Worm (Caenorhabditis elegans) whole organism, L2 larva: Measurements from ENCODE around the gene C05E4.15.

Experiments used
- ZK546.5 ChIP-seq: sonication (generic microtip); optimal IDR thresholded peaks from 2 replicates; lab custom pipeline; 2017; ENCODE audit warnings: missing biosample characterization, missing genetic modification characterization
- fos-1 ChIP-seq: fragments of 150-350 bp; optimal IDR thresholded peaks from 2 replicates; lab custom pipeline; 2014; ENCODE audit warnings: missing biosample characterization, missing genetic modification characterization
- nhr-12 ChIP-seq: fragments of 150-350 bp; optimal IDR thresholded peaks from 2 replicates; lab custom pipeline; 2014; ENCODE audit warnings: missing biosample characterization, missing genetic modification characterization
- nhr-77 ChIP-seq: fragments of 150-350 bp; optimal IDR thresholded peaks from 2 replicates; lab custom pipeline; 2014; ENCODE audit warnings: missing biosample characterization, missing genetic modification characterization
- skn-1 ChIP-seq: sonication (generic microtip); optimal IDR thresholded peaks from 2 replicates; lab custom pipeline; 2017; ENCODE audit warnings: missing biosample characterization, missing genetic modification characterization
- unc-62 ChIP-seq: fragments of 150-350 bp; optimal IDR thresholded peaks from 2 replicates; lab custom pipeline; 2014; ENCODE audit warnings: missing biosample characterization, missing genetic modification reagents, missing genetic modification characterization

- peak; percentile 28 for TF ChIP-seq unc-62 (GFP tag; lab: Kevin White, UChicago)
- peak; percentile 22 for TF ChIP-seq fos-1
- TF ChIP-seq nhr-77 (tag; lab: Kevin White, UChicago), result no peak
- TF ChIP-seq nhr-12 (tag; lab: Kevin White, UChicago), result no peak
- TF ChIP-seq ZK546.5 (tag; lab: Kevin White, UChicago), result no peak
- no peak for TF ChIP-seq skn-1 (tag; lab: Kevin White, UChicago)
Measured at ce11 chrV:727484-728351, 33.4 kb downstream of the C05E4.15 start, which contains the start of the genes icl-1 and srh-2.
